5 fruit fly cellular contexts compared by ENCODE assay signal in the genomic region with DNA sequence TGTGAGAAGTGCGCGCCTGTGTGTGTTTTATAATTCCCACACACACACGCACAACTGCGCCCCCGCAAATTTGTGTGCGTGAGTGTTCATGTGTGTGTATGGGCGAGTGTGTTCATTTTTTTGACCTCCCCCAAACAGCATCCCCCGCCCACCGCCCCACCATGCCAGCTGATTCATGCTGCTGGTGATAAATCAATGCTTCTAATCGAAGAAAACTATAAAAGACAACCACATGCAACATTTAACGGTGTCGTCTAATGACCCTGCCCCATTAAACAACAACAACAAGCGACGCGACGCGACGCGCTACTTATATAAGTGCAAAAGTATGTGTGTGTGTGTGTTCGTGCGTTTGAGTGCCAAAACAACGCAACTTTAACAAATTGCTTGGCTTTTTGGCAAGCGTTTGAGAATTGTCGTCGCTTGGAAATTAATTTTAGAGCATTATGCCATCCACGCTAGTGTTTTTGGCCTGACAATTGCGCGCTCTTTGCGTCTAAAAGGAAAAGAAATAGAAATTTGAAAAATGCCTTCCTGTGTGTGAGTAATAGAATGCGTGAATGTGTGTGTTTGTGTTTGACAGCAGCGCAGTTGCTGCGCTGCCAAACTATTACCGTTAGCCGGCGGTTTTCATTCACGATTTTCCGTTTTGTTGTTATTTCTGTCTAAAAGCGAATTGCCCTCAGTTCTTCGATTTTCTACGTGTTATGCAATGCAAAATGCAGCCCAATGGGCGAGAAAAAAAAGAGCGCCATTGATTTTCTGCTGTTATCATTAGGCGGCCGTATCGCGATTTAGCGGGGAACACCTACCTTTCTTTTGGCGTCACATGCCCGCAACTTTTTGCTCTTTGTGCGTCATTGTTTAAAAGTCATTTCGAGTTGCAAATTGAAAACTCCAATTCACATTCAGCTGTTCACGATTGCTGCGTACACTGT.
TF ChIP-seq lines count a peak whose summit lies in the region.

No protein-coding gene starts in this region.

- TF ChIP-seq CTCF in whole organism, embryonic (GFP tag; optimal IDR thresholded peaks at IDR 0.05; lab: Kevin White, UChicago): no peak

TF ChIP-seq in whole organism, adult, 20 proteins besides CTCF, POLR2A, EP300 and RAD21:
- TF ChIP-seq Clk (GFP tag; optimal IDR thresholded peaks at IDR 0.05; lab: Kevin White, UChicago) (no peak), cic (GFP tag; optimal IDR thresholded peaks at IDR 0.05; lab: Kevin White, UChicago) (peak; percentile 1), ovo (GFP tag; optimal IDR thresholded peaks at IDR 0.05; lab: Kevin White, UChicago) (peak; percentile 50), cnc (optimal IDR thresholded peaks at IDR 0.05; lab: Kevin White, UChicago) (no peak)

TF ChIP-seq in whole organism, embryonic, 481 proteins besides CTCF, POLR2A, EP300 and RAD21 (continues in another document):
- peak; percentile 21 for TF ChIP-seq ash1 (GFP tag; optimal IDR thresholded peaks at IDR 0.05; lab: Kevin White, UChicago)
- TF ChIP-seq Adf1 (GFP tag; IDR thresholded peaks at IDR 0.05; lab: Robert Waterston, UW): peak; percentile 79
- no peak for TF ChIP-seq vfl (GFP tag; optimal IDR thresholded peaks at IDR 0.05; lab: Kevin White, UChicago)
- TF ChIP-seq Fer2 (tag; optimal IDR thresholded peaks at IDR 0.05; lab: Kevin White, UChicago): no peak
- no peak for TF ChIP-seq nau (GFP tag; optimal IDR thresholded peaks at IDR 0.05; lab: Kevin White, UChicago)
- no peak for TF ChIP-seq trh (GFP tag; optimal IDR thresholded peaks at IDR 0.05; lab: Kevin White, UChicago)
- no peak for TF ChIP-seq Rfx (GFP tag; IDR thresholded peaks at IDR 0.05; lab: Robert Waterston, UW)
- no peak for TF ChIP-seq Dfd (GFP tag; optimal IDR thresholded peaks at IDR 0.05; lab: Kevin White, UChicago)
- TF ChIP-seq cg (GFP tag; optimal IDR thresholded peaks at IDR 0.05; lab: Kevin White, UChicago): peak; percentile 94
- TF ChIP-seq CG6791 (GFP tag; IDR thresholded peaks at IDR 0.05; lab: Robert Waterston, UW; ENCODE audit: partially characterized antibody): 0 out of 3 replicates have a peak, but pooled peaks have one; percentile 28
- TF ChIP-seq crp (GFP tag; optimal IDR thresholded peaks at IDR 0.05; lab: Kevin White, UChicago): peak in 1 of 2 experiments; percentile 46
- TF ChIP-seq CG14014 (GFP tag; IDR thresholded peaks at IDR 0.05; lab: Robert Waterston, UW): no peak
- TF ChIP-seq sug (tag; optimal IDR thresholded peaks at IDR 0.05; lab: Kevin White, UChicago): peak; percentile 42
- peak in 1 of 2 experiments; percentile 90 for TF ChIP-seq Hr78 (GFP tag; optimal IDR thresholded peaks at IDR 0.05; lab: Kevin White, UChicago)
- TF ChIP-seq luna (GFP tag; optimal IDR thresholded peaks at IDR 0.05; lab: Kevin White, UChicago): no peak
- TF ChIP-seq CG13775 (GFP tag; optimal IDR thresholded peaks at IDR 0.05; lab: Kevin White, UChicago): no peak
- TF ChIP-seq CG11085 (GFP tag; IDR thresholded peaks at IDR 0.05; lab: Robert Waterston, UW): no peak
- no peak for TF ChIP-seq Aef1 (GFP tag; IDR thresholded peaks at IDR 0.05; lab: Robert Waterston, UW)
- TF ChIP-seq kay (GFP tag; optimal IDR thresholded peaks at IDR 0.05; lab: Kevin White, UChicago): peak; percentile 27

TF ChIP-seq in whole organism, prepupa, 60 proteins besides CTCF, POLR2A, EP300 and RAD21:
- no peak for TF ChIP-seq dac (GFP tag; optimal IDR thresholded peaks at IDR 0.05; lab: Kevin White, UChicago)
- peak; percentile 85 for TF ChIP-seq vri (GFP tag; optimal IDR thresholded peaks at IDR 0.05; lab: Kevin White, UChicago)
- peak; percentile 21; the same call in 1 of the 3 replicates for TF ChIP-seq eg (GFP tag; IDR thresholded peaks at IDR 0.05; lab: Robert Waterston, UW)
- peak; percentile 70 for TF ChIP-seq svp (GFP tag; lab: Kevin White, UChicago)

TF ChIP-seq in whole organism, pupa, 21 proteins besides CTCF, POLR2A, EP300 and RAD21:
- TF ChIP-seq EcR (GFP tag; optimal IDR thresholded peaks at IDR 0.05; lab: Kevin White, UChicago): peak; percentile 77
- no peak for TF ChIP-seq Pif1A (GFP tag; optimal IDR thresholded peaks at IDR 0.05; lab: Kevin White, UChicago)

TF ChIP-seq in whole organism, wandering third instar larva, 38 proteins besides CTCF, POLR2A, EP300 and RAD21:
- TF ChIP-seq Rel (GFP tag; optimal IDR thresholded peaks at IDR 0.05; lab: Kevin White, UChicago): no peak
- peak; percentile 98 for TF ChIP-seq Rel (tag; optimal IDR thresholded peaks at IDR 0.05; lab: Kevin White, UChicago)
- TF ChIP-seq rgr (GFP tag; optimal IDR thresholded peaks at IDR 0.05; lab: Kevin White, UChicago): no peak
